Worm (Caenorhabditis elegans): ENCODE data around the gene ZK180.8.

DNA sequence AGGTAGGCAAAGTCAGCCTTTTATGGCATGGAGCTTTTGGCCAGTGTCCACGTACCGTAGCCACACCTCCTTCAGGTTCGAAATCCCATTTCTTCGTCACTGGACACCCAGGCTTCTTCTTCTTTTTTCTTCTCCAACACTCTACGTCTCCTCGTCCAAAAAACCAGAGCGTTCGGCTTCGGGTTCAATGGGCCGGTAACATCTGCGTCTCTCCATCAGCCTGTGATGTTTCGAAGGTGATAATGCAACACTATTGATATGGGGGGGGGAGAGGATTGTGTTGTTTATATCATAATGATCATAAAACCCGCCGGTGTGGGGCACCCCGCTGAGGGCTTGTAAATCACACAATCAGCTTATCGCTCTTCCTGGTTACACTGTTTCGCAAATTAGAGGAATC lies 13.4 kb upstream of the ZK180.8 start, which contains the start of gene ZK180.6:
- no peak for TF ChIP-seq pqm-1 (tag; optimal IDR thresholded peaks at IDR 0.05)
- TF ChIP-seq tbx-2 (tag; optimal IDR thresholded peaks at IDR 0.05), result no peak
- no peak for TF ChIP-seq jun-1 (tag; optimal IDR thresholded peaks at IDR 0.05)
- no peak for TF ChIP-seq nhr-77 (tag; optimal IDR thresholded peaks at IDR 0.05)
- no peak for TF ChIP-seq elt-2 (tag; optimal IDR thresholded peaks at IDR 0.05)
- TF ChIP-seq nhr-90 (tag; optimal IDR thresholded peaks at IDR 0.05; ENCODE audit: poor library complexity), result no peak
- TF ChIP-seq ceh-82 (tag; optimal IDR thresholded peaks at IDR 0.05), result no peak
- TF ChIP-seq fos-1 (tag; optimal IDR thresholded peaks at IDR 0.05), result no peak
- no peak for TF ChIP-seq elt-3 (tag; optimal IDR thresholded peaks at IDR 0.05)
- no peak for TF ChIP-seq dpl-1 (GFP tag; optimal IDR thresholded peaks at IDR 0.05)
- no peak for TF ChIP-seq lin-15B (tag; optimal IDR thresholded peaks at IDR 0.05)
- no peak for TF ChIP-seq snpc-4 (tag; optimal IDR thresholded peaks at IDR 0.05)
- no peak for TF ChIP-seq lin-35 (GFP tag; optimal IDR thresholded peaks at IDR 0.05)
- no peak for TF ChIP-seq Y116A8C.19 (tag; optimal IDR thresholded peaks at IDR 0.05; ENCODE audit: borderline replicate concordance)
